Worm (Caenorhabditis elegans) whole organism, early embryonic: ENCODE data around the gene F08D12.15.

Experiments used
- B0310.2 ChIP-seq: sonication (generic microtip); optimal IDR thresholded peaks from 2 replicates; lab custom pipeline; 2016; ENCODE audit warnings: mild to moderate bottlenecking, missing genetic modification characterization, missing compliant biosample characterization
- F13C5.2 ChIP-seq: sonication (generic microtip); optimal IDR thresholded peaks from 2 replicates; lab custom pipeline; 2017; ENCODE audit warnings: mild to moderate bottlenecking, missing genetic modification characterization, inconsistent platforms, missing compliant biosample characterization
- ama-1 ChIP-seq: fragments of 150-350 bp; optimal IDR thresholded peaks from 2 replicates; lab custom pipeline; 2014
- ceh-13 ChIP-seq: fragments of 200-800 bp; sonication (Bioruptor generic); optimal IDR thresholded peaks from 2 replicates; lab custom pipeline; 2018; ENCODE audit warnings: mild to moderate bottlenecking, missing genetic modification characterization, missing compliant biosample characterization
- ceh-36 ChIP-seq: sonication (generic microtip); optimal IDR thresholded peaks from 2 replicates; lab custom pipeline; 2016; ENCODE audit warnings: missing genetic modification characterization, inconsistent platforms, missing compliant biosample characterization
- ets-7 ChIP-seq: sonication (generic microtip); optimal IDR thresholded peaks from 2 replicates; lab custom pipeline; 2016; ENCODE audit warnings: missing genotype, missing genetic modification characterization, missing compliant biosample characterization
- flt-1 ChIP-seq: fragments of 200-800 bp; sonication (Bioruptor generic); IDR thresholded peaks from 2 replicates; pipeline ENCODE4 v1.3.6; 2022; ENCODE audit warnings: missing genetic modification characterization, missing compliant biosample characterization
- hmbx-1 ChIP-seq: sonication (generic microtip); optimal IDR thresholded peaks from 2 replicates; lab custom pipeline; 2016; ENCODE audit warnings: mild to moderate bottlenecking, missing genetic modification characterization, missing compliant biosample characterization
- hmg-4 ChIP-seq: fragments of 200-800 bp; sonication (Bioruptor generic); optimal IDR thresholded peaks from 2 replicates; lab custom pipeline; 2018; ENCODE audit warnings: mild to moderate bottlenecking, missing genetic modification characterization, missing compliant biosample characterization
- hnd-1 ChIP-seq: sonication (generic microtip); optimal IDR thresholded peaks from 2 replicates; lab custom pipeline; 2016; ENCODE audit warnings: missing genetic modification characterization, missing compliant biosample characterization
- scrt-1 ChIP-seq: fragments of 200-800 bp; sonication (Bioruptor generic); IDR thresholded peaks from 2 replicates; pipeline ENCODE4 v1.3.6; 2022; ENCODE audit warnings: missing genetic modification characterization, missing compliant biosample characterization
- sea-1 ChIP-seq: fragments of 200-800 bp; sonication (Bioruptor generic); conservative IDR thresholded peaks from 2 replicates; pipeline ENCODE4 v1.3.6; 2022; ENCODE audit warnings: missing genetic modification characterization, missing compliant biosample characterization
- tbx-37 ChIP-seq: fragments of 200-800 bp; sonication (Bioruptor generic); conservative IDR thresholded peaks from 2 replicates; pipeline ENCODE4 v1.3.6; 2022; ENCODE audit warnings: missing genetic modification reagents, missing genetic modification characterization, missing compliant biosample characterization
- tra-4 ChIP-seq: sonication (generic microtip); optimal IDR thresholded peaks from 2 replicates; lab custom pipeline; 2017; ENCODE audit warnings: missing genetic modification characterization, missing compliant biosample characterization

ce11 chrII:2766331-2766730 is at the start of gene F08D12.15:
- TF ChIP-seq ama-1 (lab: Kevin White, UChicago) = no peak
- TF ChIP-seq hnd-1 (tag; lab: Kevin White, UChicago) = no peak
- TF ChIP-seq ets-7 (tag; lab: Kevin White, UChicago) = no peak
- no peak for TF ChIP-seq B0310.2 (tag; lab: Kevin White, UChicago)
- TF ChIP-seq hmg-4 = no peak
- TF ChIP-seq flt-1 (GFP tag; lab: Robert Waterston, UW) = no peak
- TF ChIP-seq sea-1 (GFP tag; lab: Robert Waterston, UW) = no peak
- no peak for TF ChIP-seq hmbx-1
- TF ChIP-seq ceh-13 (GFP tag; lab: Kevin White, UChicago) = no peak
- no peak for TF ChIP-seq tbx-37 (GFP tag; lab: Robert Waterston, UW)
- no peak for TF ChIP-seq F13C5.2 (tag; lab: Kevin White, UChicago)
- no peak for TF ChIP-seq scrt-1 (GFP tag; lab: Robert Waterston, UW)
- TF ChIP-seq ceh-36 (tag; lab: Kevin White, UChicago) = no peak
- no peak for TF ChIP-seq tra-4 (tag; lab: Kevin White, UChicago)
